Worm (Caenorhabditis elegans) whole organism, late embryonic: ENCODE results near the gene zig-8.

Experiments used
- C08G9.2 ChIP-seq: sonication (generic microtip); optimal IDR thresholded peaks from 2 replicates; lab custom pipeline; 2016; ENCODE audit warnings: mild to moderate bottlenecking, missing genetic modification characterization, moderate library complexity, missing compliant biosample characterization
- C38D4.7 ChIP-seq: fragments of 200-800 bp; sonication (Bioruptor generic); optimal IDR thresholded peaks from 2 replicates; lab custom pipeline; 2018; ENCODE audit warnings: mild to moderate bottlenecking, missing genetic modification characterization, moderate library complexity, missing compliant biosample characterization
- F13H6.1 ChIP-seq: sonication (generic microtip); optimal IDR thresholded peaks from 2 replicates; lab custom pipeline; 2016; ENCODE audit warnings: missing genetic modification characterization, missing compliant biosample characterization
- K02D7.2 ChIP-seq: sonication (generic microtip); optimal IDR thresholded peaks from 2 replicates; lab custom pipeline; 2017; ENCODE audit warnings: mild to moderate bottlenecking, missing genetic modification characterization, missing compliant biosample characterization
- K09A11.1 ChIP-seq: sonication (generic microtip); optimal IDR thresholded peaks from 2 replicates; lab custom pipeline; 2017; ENCODE audit warnings: antibody characterized with exemption, mild to moderate bottlenecking, missing genetic modification characterization, missing compliant biosample characterization; ENCODE audit not compliant: insufficient read depth
- ama-1 ChIP-seq: fragments of 150-350 bp; optimal IDR thresholded peaks from 2 replicates; lab custom pipeline; 2014
- ceh-14 ChIP-seq: sonication (generic microtip); optimal IDR thresholded peaks from 2 replicates; lab custom pipeline; 2016; ENCODE audit warnings: missing genotype, missing genetic modification characterization, missing compliant biosample characterization
- ceh-24 ChIP-seq: sonication (generic microtip); optimal IDR thresholded peaks from 2 replicates; lab custom pipeline; 2016; ENCODE audit warnings: mild to moderate bottlenecking, missing genetic modification characterization, missing compliant biosample characterization
- ceh-31 ChIP-seq: sonication (generic microtip); optimal IDR thresholded peaks from 2 replicates; lab custom pipeline; 2016; ENCODE audit warnings: missing genetic modification characterization, missing compliant biosample characterization
- ceh-34 ChIP-seq: sonication (generic microtip); optimal IDR thresholded peaks from 2 replicates; lab custom pipeline; 2016; ENCODE audit warnings: mild to moderate bottlenecking, missing genetic modification characterization, missing compliant biosample characterization
- ceh-45 ChIP-seq: fragments of 200-800 bp; sonication (Bioruptor generic); IDR thresholded peaks from 2 replicates; pipeline ENCODE4 v1.3.6; 2022; ENCODE audit warnings: missing genetic modification reagents, missing genetic modification characterization, missing compliant biosample characterization
- ceh-6 ChIP-seq: fragments of 200-800 bp; sonication (Bioruptor generic); optimal IDR thresholded peaks from 2 replicates; lab custom pipeline; 2018; ENCODE audit warnings: mild to moderate bottlenecking, missing genetic modification characterization, missing compliant biosample characterization
- dmd-4 ChIP-seq: sonication (generic microtip); optimal IDR thresholded peaks from 2 replicates; lab custom pipeline; 2016; ENCODE audit warnings: borderline replicate concordance, missing genetic modification characterization, missing compliant biosample characterization
- dve-1 ChIP-seq: sonication (generic microtip); optimal IDR thresholded peaks from 2 replicates; lab custom pipeline; 2017; ENCODE audit warnings: antibody characterized with exemption, mild to moderate bottlenecking, missing genetic modification characterization, missing compliant biosample characterization
- elt-2 ChIP-seq: sonication (generic microtip); optimal IDR thresholded peaks from 2 replicates; lab custom pipeline; 2016; ENCODE audit warnings: missing genetic modification reagents, missing genetic modification characterization, missing compliant biosample characterization
- elt-4 ChIP-seq: sonication (generic microtip); optimal IDR thresholded peaks from 2 replicates; lab custom pipeline; 2016; ENCODE audit warnings: missing genetic modification characterization, missing compliant biosample characterization
- fkh-6 ChIP-seq: sonication (generic microtip); optimal IDR thresholded peaks from 2 replicates; lab custom pipeline; 2016; ENCODE audit warnings: missing genetic modification characterization, missing compliant biosample characterization
- gmeb-2 ChIP-seq: sonication (generic microtip); optimal IDR thresholded peaks from 2 replicates; lab custom pipeline; 2016; ENCODE audit warnings: missing genetic modification characterization, inconsistent platforms, missing compliant biosample characterization
- hlh-13 ChIP-seq: fragments of 200-800 bp; sonication (Bioruptor generic); optimal IDR thresholded peaks from 2 replicates; lab custom pipeline; 2018; ENCODE audit warnings: mild to moderate bottlenecking, missing genetic modification characterization, missing compliant biosample characterization
- hlh-8 ChIP-seq: sonication (generic microtip); optimal IDR thresholded peaks from 2 replicates; lab custom pipeline; 2016; ENCODE audit warnings: missing genotype, missing genetic modification characterization, missing compliant biosample characterization
- lin-11 ChIP-seq: fragments of 200-800 bp; sonication (Bioruptor generic); optimal IDR thresholded peaks from 2 replicates; lab custom pipeline; 2018; ENCODE audit warnings: mild to moderate bottlenecking, missing genetic modification characterization, missing compliant biosample characterization
- nfya-1 ChIP-seq: sonication (generic microtip); optimal IDR thresholded peaks from 2 replicates; lab custom pipeline; 2017; ENCODE audit warnings: missing genetic modification characterization, mild to moderate bottlenecking, missing compliant biosample characterization, antibody characterized with exemption, moderate library complexity
- nhr-11 ChIP-seq: fragments of 150-350 bp; optimal IDR thresholded peaks from 2 replicates; lab custom pipeline; 2014; ENCODE audit warnings: missing biosample characterization, missing genetic modification characterization
- pag-3 ChIP-seq: sonication (generic microtip); optimal IDR thresholded peaks from 2 replicates; lab custom pipeline; 2016; ENCODE audit warnings: missing compliant biosample characterization, missing genetic modification characterization, borderline replicate concordance
- pax-1 ChIP-seq: fragments of 150-350 bp; optimal IDR thresholded peaks from 2 replicates; lab custom pipeline; 2014; ENCODE audit warnings: missing biosample characterization, missing genetic modification characterization
- pha-4 ChIP-seq: fragments of 150-350 bp; optimal IDR thresholded peaks from 2 replicates; lab custom pipeline; 2018; ENCODE audit warnings: missing biosample characterization, missing genetic modification reagents, missing genetic modification characterization
- pqm-1 ChIP-seq: sonication (generic microtip); optimal IDR thresholded peaks from 2 replicates; lab custom pipeline; 2016; ENCODE audit warnings: missing genetic modification characterization, missing compliant biosample characterization
- pros-1 ChIP-seq: fragments of 150-350 bp; optimal IDR thresholded peaks from 2 replicates; lab custom pipeline; 2014; ENCODE audit warnings: missing biosample characterization, missing genetic modification reagents, missing genetic modification characterization
- ref-2 ChIP-seq: sonication (generic microtip); optimal IDR thresholded peaks from 2 replicates; lab custom pipeline; 2016; ENCODE audit warnings: missing genetic modification characterization, missing compliant biosample characterization
- rnt-1 ChIP-seq: sonication (generic microtip); optimal IDR thresholded peaks from 2 replicates; lab custom pipeline; 2016; ENCODE audit warnings: missing genetic modification characterization, missing compliant biosample characterization
- sdc-2 ChIP-seq: sonication (generic microtip); optimal IDR thresholded peaks from 2 replicates; lab custom pipeline; 2016; ENCODE audit warnings: missing genotype, missing genetic modification characterization, missing compliant biosample characterization
- sox-2 ChIP-seq: fragments of 200-800 bp; sonication (Bioruptor generic); IDR thresholded peaks from 2 replicates; pipeline ENCODE4 v1.3.6; 2022; ENCODE audit warnings: missing genetic modification reagents, missing genetic modification characterization, missing compliant biosample characterization
- syd-9 ChIP-seq: sonication (generic microtip); optimal IDR thresholded peaks from 2 replicates; lab custom pipeline; 2016; ENCODE audit warnings: mild to moderate bottlenecking, missing genetic modification characterization, moderate library complexity, missing compliant biosample characterization
- tbx-2 ChIP-seq: sonication (generic microtip); optimal IDR thresholded peaks from 2 replicates; lab custom pipeline; 2016; ENCODE audit warnings: missing genetic modification characterization, missing compliant biosample characterization
- unc-55 ChIP-seq: sonication (generic microtip); optimal IDR thresholded peaks from 2 replicates; lab custom pipeline; 2017; ENCODE audit warnings: missing biosample characterization, missing genetic modification reagents, missing genetic modification characterization
- zip-5 ChIP-seq: sonication (generic microtip); optimal IDR thresholded peaks from 2 replicates; lab custom pipeline; 2016; ENCODE audit warnings: missing genetic modification characterization, missing compliant biosample characterization
- ztf-16 ChIP-seq: sonication (generic microtip); optimal IDR thresholded peaks from 2 replicates; lab custom pipeline; 2017; ENCODE audit warnings: missing genetic modification characterization, missing compliant biosample characterization

The zig-8 gene

ce11 chrIII:13176876-13177275 lies 57.3 kb downstream of the zig-8 start:
- peak; percentile 75 for TF ChIP-seq nfya-1 (tag; lab: Kevin White, UChicago)
- TF ChIP-seq C38D4.7 (GFP tag; lab: Kevin White, UChicago) = no peak
- TF ChIP-seq, all 69 proteins: peak for 1

DNA sequence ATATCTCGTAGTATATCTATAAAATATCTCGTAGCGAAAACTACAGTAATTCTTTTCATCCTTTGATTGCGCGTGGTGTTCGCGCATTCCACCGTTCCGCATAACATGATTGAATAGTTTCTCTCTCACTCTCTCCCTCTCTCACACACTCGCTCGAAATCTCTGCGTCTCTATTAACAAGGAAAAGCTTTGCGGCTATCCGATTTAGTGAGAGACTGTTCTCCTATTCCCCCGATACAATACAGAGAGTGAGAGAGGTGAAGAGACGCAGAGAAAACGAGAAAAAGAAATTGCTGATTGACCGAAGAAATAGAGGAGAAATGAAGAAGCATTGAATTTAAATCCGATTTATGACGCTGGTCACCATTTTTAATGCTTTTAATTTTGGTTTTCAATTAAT lies 62.4 kb downstream of the zig-8 start:
- TF ChIP-seq tbx-2 (tag; lab: Kevin White, UChicago) (peak; percentile 47), nhr-11 (no peak), ceh-6 (GFP tag; lab: Kevin White, UChicago) (no peak), F13H6.1 (tag; lab: Kevin White, UChicago) (no peak), ceh-45 (GFP tag; lab: Robert Waterston, UW) (no peak), zip-5 (tag; lab: Kevin White, UChicago) (no peak), ceh-24 (no peak), ama-1 (lab: Kevin White, UChicago) (no peak), ceh-34 (tag; lab: Kevin White, UChicago) (no peak), pax-1 (tag; lab: Kevin White, UChicago) (peak; percentile 93), pha-4 (tag; lab: Kevin White, UChicago) (no peak), syd-9 (tag; lab: Kevin White, UChicago) (no peak), C08G9.2 (tag; lab: Kevin White, UChicago) (no peak), lin-11 (tag; lab: Kevin White, UChicago) (no peak), fkh-6 (tag; lab: Kevin White, UChicago) (no peak), rnt-1 (tag; lab: Kevin White, UChicago) (peak; percentile 58), ceh-14 (no peak), dve-1 (tag; lab: Kevin White, UChicago) (peak; percentile 44), ztf-16 (tag; lab: Kevin White, UChicago) (peak; percentile 13), hlh-8 (tag; lab: Kevin White, UChicago) (no peak), ceh-31 (tag; lab: Kevin White, UChicago) (peak; percentile 33), K09A11.1 (tag; lab: Kevin White, UChicago) (no peak), K02D7.2 (tag; lab: Kevin White, UChicago) (no peak), unc-55 (GFP tag; lab: Kevin White, UChicago) (no peak), elt-4 (no peak), elt-2 (tag; lab: Kevin White, UChicago) (no peak), nfya-1 (tag; lab: Kevin White, UChicago) (peak; percentile 63), pros-1 (tag; lab: Kevin White, UChicago) (peak; percentile 50), hlh-13 (GFP tag; lab: Kevin White, UChicago) (no peak), ref-2 (tag; lab: Kevin White, UChicago) (peak; percentile 36), sox-2 (no peak), pqm-1 (tag; lab: Kevin White, UChicago) (no peak), dmd-4 (tag; lab: Kevin White, UChicago) (no peak), sdc-2 (tag; lab: Kevin White, UChicago) (no peak), pag-3 (tag; lab: Kevin White, UChicago) (no peak), gmeb-2 (tag; lab: Kevin White, UChicago) (no peak)
